Worm (Caenorhabditis elegans) whole organism, midembryonic: ENCODE results near the gene sfxn-1.3.

Experiments used
- T22C8.4 ChIP-seq: fragments of 200-800 bp; sonication (Bioruptor generic); IDR thresholded peaks from 2 replicates; pipeline ENCODE4 v1.3.6; 2022; ENCODE audit warnings: missing genetic modification characterization, missing compliant biosample characterization
- cog-1 ChIP-seq: sonication (generic microtip); optimal IDR thresholded peaks from 2 replicates; lab custom pipeline; 2016; ENCODE audit warnings: missing genetic modification characterization, missing compliant biosample characterization
- flt-1 ChIP-seq: fragments of 200-800 bp; sonication (Bioruptor generic); IDR thresholded peaks from 2 replicates; pipeline ENCODE4 v1.3.6; 2022; ENCODE audit warnings: missing genetic modification characterization, missing compliant biosample characterization
- klf-2 ChIP-seq: fragments of 200-800 bp; sonication (Bioruptor generic); conservative IDR thresholded peaks from 2 replicates; pipeline ENCODE4 v1.3.6; 2022; ENCODE audit warnings: missing genetic modification reagents, missing genetic modification characterization, missing compliant biosample characterization
- med-1 ChIP-seq: sonication (generic microtip); optimal IDR thresholded peaks from 2 replicates; lab custom pipeline; 2017; ENCODE audit warnings: missing genetic modification characterization, mild to moderate bottlenecking, missing compliant biosample characterization, antibody characterized with exemption, missing genetic modification reagents; ENCODE audit not compliant: insufficient read depth
- ref-1 ChIP-seq: fragments of 200-800 bp; sonication (Bioruptor generic); conservative IDR thresholded peaks from 2 replicates; pipeline ENCODE4 v1.3.6; 2022; ENCODE audit warnings: missing genetic modification reagents, missing genetic modification characterization, missing compliant biosample characterization
- tab-1 ChIP-seq: fragments of 200-800 bp; sonication (Bioruptor generic); IDR thresholded peaks from 2 replicates; pipeline ENCODE4 v1.3.6; 2022; ENCODE audit warnings: missing genetic modification characterization, missing compliant biosample characterization
- ztf-23 ChIP-seq: fragments of 200-800 bp; sonication (Bioruptor generic); IDR thresholded peaks from 2 replicates; pipeline ENCODE4 v1.3.6; 2022; ENCODE audit warnings: missing genetic modification reagents, missing genetic modification characterization, missing compliant biosample characterization
- ztf-29 ChIP-seq: fragments of 200-800 bp; sonication (Bioruptor generic); IDR thresholded peaks from 2 replicates; pipeline ENCODE4 v1.3.6; 2022; ENCODE audit warnings: missing genetic modification reagents, missing genetic modification characterization, missing compliant biosample characterization

Gene sfxn-1.3

ce11 chrV:15726610-15727009 is at the start of gene sfxn-1.3, which contains the start of gene irld-57:
TSS of gene sfxn-1.3 (plus strand) at chrV:15726841.
TSS of gene irld-57 (minus strand) at chrV:15726710.
- TF ChIP-seq T22C8.4 (GFP tag; lab: Robert Waterston, UW) (no peak), cog-1 (tag; lab: Kevin White, UChicago) (no peak), tab-1 (GFP tag; lab: Robert Waterston, UW) (no peak), ztf-23 (GFP tag; lab: Robert Waterston, UW) (no peak), klf-2 (no peak)

ce11 chrV:15677222-15677621 is 49.4 kb upstream of the sfxn-1.3 start, which contains the start of gene nhr-52:
TSS of gene nhr-52 (plus strand) at chrV:15677522.
- TF ChIP-seq tab-1 (GFP tag; lab: Robert Waterston, UW) = no peak
- TF ChIP-seq ztf-29 (GFP tag; lab: Robert Waterston, UW) = no peak
- no peak for TF ChIP-seq ref-1 (GFP tag; lab: Robert Waterston, UW)
- TF ChIP-seq med-1 (GFP tag; lab: Kevin White, UChicago) = no peak

ce11 chrV:15685599-15685998 is 41.0 kb upstream of the sfxn-1.3 start, which contains the start of gene nhr-196:
TSS of gene nhr-196 (plus strand) at chrV:15685716.
- TF ChIP-seq ref-1 (GFP tag; lab: Robert Waterston, UW) (no peak), tab-1 (GFP tag; lab: Robert Waterston, UW) (no peak), cog-1 (tag; lab: Kevin White, UChicago) (no peak), T22C8.4 (GFP tag; lab: Robert Waterston, UW) (no peak), med-1 (GFP tag; lab: Kevin White, UChicago) (no peak), flt-1 (GFP tag; lab: Robert Waterston, UW) (no peak), ztf-29 (GFP tag; lab: Robert Waterston, UW) (no peak), ztf-23 (GFP tag; lab: Robert Waterston, UW) (no peak), klf-2 (no peak)

ce11 chrV:15687660-15688059 is 39.0 kb upstream of the sfxn-1.3 start, which contains the start of gene nhr-197:
TSS of gene nhr-197 (plus strand) at chrV:15687960.
- TF ChIP-seq cog-1 (tag; lab: Kevin White, UChicago) (no peak), ztf-23 (GFP tag; lab: Robert Waterston, UW) (no peak), T22C8.4 (GFP tag; lab: Robert Waterston, UW) (no peak), med-1 (GFP tag; lab: Kevin White, UChicago) (no peak), ref-1 (GFP tag; lab: Robert Waterston, UW) (no peak), klf-2 (no peak), ztf-29 (GFP tag; lab: Robert Waterston, UW) (no peak), tab-1 (GFP tag; lab: Robert Waterston, UW) (no peak), flt-1 (GFP tag; lab: Robert Waterston, UW) (no peak)

- TF ChIP-seq klf-2 (no peak), flt-1 (GFP tag; lab: Robert Waterston, UW) (no peak), tab-1 (GFP tag; lab: Robert Waterston, UW) (no peak), ztf-23 (GFP tag; lab: Robert Waterston, UW) (no peak)
Observed at ce11 chrV:15689952-15690351, 36.7 kb upstream of the sfxn-1.3 start, which contains the start of gene nhr-268. TSS of gene nhr-268 (plus strand) at chrV:15690252.

- no peak for TF ChIP-seq klf-2
- TF ChIP-seq cog-1 (tag; lab: Kevin White, UChicago) = no peak
- no peak for TF ChIP-seq ref-1 (GFP tag; lab: Robert Waterston, UW)
- TF ChIP-seq ztf-29 (GFP tag; lab: Robert Waterston, UW) = no peak
- TF ChIP-seq flt-1 (GFP tag; lab: Robert Waterston, UW) = no peak
- no peak for TF ChIP-seq ztf-23 (GFP tag; lab: Robert Waterston, UW)
- no peak for TF ChIP-seq T22C8.4 (GFP tag; lab: Robert Waterston, UW)
- TF ChIP-seq med-1 (GFP tag; lab: Kevin White, UChicago) = no peak
- TF ChIP-seq tab-1 (GFP tag; lab: Robert Waterston, UW) = no peak
Observed at ce11 chrV:15693682-15694081, 33.0 kb upstream of the sfxn-1.3 start, which contains the start of gene nhr-198. TSS of gene nhr-198 (plus strand) at chrV:15693994.

ce11 chrV:15698099-15698498 is 28.5 kb upstream of the sfxn-1.3 start, which contains the start of gene srx-29:
TSS of gene srx-29 (minus strand) at chrV:15698199.
- no peak for TF ChIP-seq cog-1 (tag; lab: Kevin White, UChicago)
- TF ChIP-seq ztf-23 (GFP tag; lab: Robert Waterston, UW) = no peak
- no peak for TF ChIP-seq med-1 (GFP tag; lab: Kevin White, UChicago)
- TF ChIP-seq ztf-29 (GFP tag; lab: Robert Waterston, UW) = no peak
- no peak for TF ChIP-seq tab-1 (GFP tag; lab: Robert Waterston, UW)
- no peak for TF ChIP-seq ref-1 (GFP tag; lab: Robert Waterston, UW)
- no peak for TF ChIP-seq T22C8.4 (GFP tag; lab: Robert Waterston, UW)
- no peak for TF ChIP-seq flt-1 (GFP tag; lab: Robert Waterston, UW)
- TF ChIP-seq klf-2 = no peak

- no peak for TF ChIP-seq T22C8.4 (GFP tag; lab: Robert Waterston, UW)
- no peak for TF ChIP-seq tab-1 (GFP tag; lab: Robert Waterston, UW)
- TF ChIP-seq ztf-23 (GFP tag; lab: Robert Waterston, UW) = no peak
- TF ChIP-seq klf-2 = no peak
- TF ChIP-seq cog-1 (tag; lab: Kevin White, UChicago) = no peak
- TF ChIP-seq med-1 (GFP tag; lab: Kevin White, UChicago) = no peak
- no peak for TF ChIP-seq ztf-29 (GFP tag; lab: Robert Waterston, UW)
Observed at ce11 chrV:15699799-15700198, 26.8 kb upstream of the sfxn-1.3 start, which contains the start of gene nhr-199. TSS of gene nhr-199 (minus strand) at chrV:15699899.

- TF ChIP-seq tab-1 (GFP tag; lab: Robert Waterston, UW) (no peak), ztf-23 (GFP tag; lab: Robert Waterston, UW) (no peak), flt-1 (GFP tag; lab: Robert Waterston, UW) (no peak), klf-2 (no peak), cog-1 (tag; lab: Kevin White, UChicago) (no peak), ztf-29 (GFP tag; lab: Robert Waterston, UW) (no peak), ref-1 (GFP tag; lab: Robert Waterston, UW) (no peak), T22C8.4 (GFP tag; lab: Robert Waterston, UW) (no peak), med-1 (GFP tag; lab: Kevin White, UChicago) (no peak)
Observed at ce11 chrV:15702263-15702662, 24.4 kb upstream of the sfxn-1.3 start, which contains the start of gene nhr-53. TSS of gene nhr-53 (minus strand) at chrV:15702363.
